Fruit fly (Drosophila melanogaster) whole organism, embryonic: ENCODE measurements around the gene Rnb.

Experiments used
- C15 ChIP-seq: fragments of 200-800 bp; sonication (Bioruptor generic); IDR thresholded peaks from 3 replicates; pipeline ENCODE4 v1.3.6; 2022; ENCODE audit warnings: missing biosample characterization, missing genetic modification characterization
- CG15479 ChIP-seq: fragments of 200-800 bp; sonication (Bioruptor generic); optimal IDR thresholded peaks from 3 replicates; lab custom pipeline; 2019; ENCODE audit warnings: missing biosample characterization, mild to moderate bottlenecking, missing genetic modification characterization, moderate library complexity
- CG15601 ChIP-seq: fragments of 200-800 bp; sonication (Bioruptor generic); optimal IDR thresholded peaks from 3 replicates; lab custom pipeline; 2019; ENCODE audit warnings: missing biosample characterization, mild to moderate bottlenecking, missing genetic modification characterization, moderate library complexity
- CG15696 ChIP-seq: fragments of 200-800 bp; sonication (Bioruptor generic); optimal IDR thresholded peaks from 2 replicates; lab custom pipeline; 2019; ENCODE audit warnings: missing biosample characterization, mild to moderate bottlenecking, missing genetic modification characterization, moderate library complexity
- CG1832 ChIP-seq: fragments of 200-800 bp; sonication (Bioruptor generic); optimal IDR thresholded peaks from 2 replicates; lab custom pipeline; 2017; ENCODE audit warnings: missing biosample characterization, mild to moderate bottlenecking, missing genetic modification characterization, inconsistent platforms
- CG3838 ChIP-seq: fragments of 200-800 bp; sonication (Bioruptor generic); optimal IDR thresholded peaks from 3 replicates; lab custom pipeline; 2016; ENCODE audit warnings: missing biosample characterization, missing genetic modification characterization
- CG6791 ChIP-seq: fragments of 200-800 bp; sonication (Bioruptor generic); IDR thresholded peaks from 3 replicates; pipeline ENCODE4 v1.3.6; 2022; ENCODE audit warnings: missing biosample characterization, missing genetic modification characterization; ENCODE audit not compliant: partially characterized antibody
- CG7372 ChIP-seq: fragments of 200-800 bp; sonication (Bioruptor generic); IDR thresholded peaks from 2 replicates; pipeline ENCODE4 v1.3.6; 2022; ENCODE audit warnings: missing biosample characterization, missing genetic modification characterization
- CG7745 ChIP-seq: fragments of 200-800 bp; sonication (Bioruptor generic); optimal IDR thresholded peaks from 2 replicates; lab custom pipeline; 2018; ENCODE audit warnings: missing biosample characterization, mild to moderate bottlenecking, missing genetic modification characterization, moderate library complexity
- CG8478 ChIP-seq: fragments of >200 bp; optimal IDR thresholded peaks from 2 replicates; lab custom pipeline; 2018
- Fer1 ChIP-seq: fragments of 200-800 bp; sonication (Bioruptor generic); optimal IDR thresholded peaks from 2 replicates; lab custom pipeline; 2017; ENCODE audit warnings: missing biosample characterization, mild to moderate bottlenecking, missing genetic modification characterization
- HmgZ ChIP-seq: fragments of 200-800 bp; sonication (Bioruptor generic); optimal IDR thresholded peaks from 2 replicates; lab custom pipeline; 2018; ENCODE audit warnings: missing biosample characterization, mild to moderate bottlenecking, missing genetic modification characterization
- Kr ChIP-seq: fragments of 200-800 bp; sonication (Bioruptor generic); optimal IDR thresholded peaks from 2 replicates; lab custom pipeline; 2017; ENCODE audit warnings: missing biosample characterization, mild to moderate bottlenecking, missing genetic modification characterization
- NFAT ChIP-seq: fragments of 200-800 bp; sonication (Bioruptor generic); IDR thresholded peaks from 2 replicates; pipeline ENCODE4 v1.3.6; 2022; ENCODE audit warnings: missing biosample characterization, missing genetic modification characterization
- Nf-YC ChIP-seq: fragments of 200-800 bp; optimal IDR thresholded peaks from 3 replicates; lab custom pipeline; 2019; ENCODE audit warnings: missing biosample characterization, mild to moderate bottlenecking, missing genetic modification characterization, moderate library complexity
- PHDP ChIP-seq: fragments of 200-800 bp; sonication (Bioruptor generic); optimal IDR thresholded peaks from 3 replicates; lab custom pipeline; 2018; ENCODE audit warnings: missing biosample characterization, mild to moderate bottlenecking, missing genetic modification characterization, moderate library complexity
- Pdp1 ChIP-seq, 2 experiments: fragments of 200-800 bp; sonication (Bioruptor generic); optimal IDR thresholded peaks; 3 replicates each; lab custom pipeline; 2016; ENCODE audit warnings: missing biosample characterization in 2 of 2, missing genetic modification characterization in 2 of 2, mild to moderate bottlenecking in 1 of 2, moderate library complexity in 1 of 2
- Rfx ChIP-seq: fragments of 200-800 bp; sonication (Bioruptor generic); IDR thresholded peaks from 2 replicates; pipeline ENCODE4 v1.3.6; 2022; ENCODE audit warnings: missing biosample characterization, missing genetic modification characterization
- Scr ChIP-seq: fragments of 200-800 bp; sonication (Bioruptor generic); IDR thresholded peaks from 2 replicates; pipeline ENCODE4 v1.3.6; 2022; ENCODE audit warnings: missing biosample characterization, missing genetic modification characterization; ENCODE audit not compliant: partially characterized antibody
- Trl ChIP-seq, 3 experiments: fragments of >200 bp in 2 of 3; fragments of 200-800 bp in 1 of 3; sonication (Bioruptor generic) in 1 of 3; optimal IDR thresholded peaks; 2 replicates in 1 of 3; 3 replicates in 2 of 3; lab custom pipeline; 2016 to 2017; ENCODE audit warnings: missing biosample characterization in 1 of 3, missing genetic modification characterization in 1 of 3
- Usf ChIP-seq: fragments of 200-800 bp; sonication (Bioruptor generic); optimal IDR thresholded peaks from 2 replicates; lab custom pipeline; 2017; ENCODE audit warnings: missing genotype, missing biosample characterization, missing genetic modification characterization
- ac ChIP-seq: fragments of 200-800 bp; sonication (Bioruptor generic); optimal IDR thresholded peaks from 3 replicates; lab custom pipeline; 2017; ENCODE audit warnings: missing biosample characterization, mild to moderate bottlenecking, missing genetic modification characterization
- al ChIP-seq: fragments of 200-800 bp; sonication (Bioruptor generic); IDR thresholded peaks from 2 replicates; pipeline ENCODE4 v1.3.6; 2022; ENCODE audit warnings: missing biosample characterization, missing genetic modification characterization
- bsh ChIP-seq, 2 experiments: fragments of 200-800 bp; sonication (Bioruptor generic); optimal IDR thresholded peaks; 2 replicates each; lab custom pipeline; 2017 to 2018; ENCODE audit warnings: mild to moderate bottlenecking in 2 of 2, missing biosample characterization in 2 of 2, missing genetic modification characterization in 2 of 2, moderate library complexity in 1 of 2
- crol ChIP-seq: fragments of 200-800 bp; sonication (Bioruptor generic); IDR thresholded peaks from 2 replicates; pipeline ENCODE4 v1.3.6; 2022; ENCODE audit warnings: missing biosample characterization, missing genetic modification characterization
- exex ChIP-seq: fragments of 200-800 bp; sonication (Bioruptor generic); optimal IDR thresholded peaks from 4 replicates; lab custom pipeline; 2018; ENCODE audit warnings: missing biosample characterization, mild to moderate bottlenecking, missing genetic modification characterization, moderate library complexity
- ftz-f1 ChIP-seq: fragments of 200-800 bp; sonication (Bioruptor generic); optimal IDR thresholded peaks from 2 replicates; lab custom pipeline; 2016; ENCODE audit warnings: missing biosample characterization, missing genetic modification characterization
- grn ChIP-seq: fragments of 200-800 bp; sonication (Bioruptor generic); optimal IDR thresholded peaks from 3 replicates; lab custom pipeline; 2017; ENCODE audit warnings: missing biosample characterization, missing genetic modification characterization
- kah ChIP-seq: fragments of 200-800 bp; sonication (Bioruptor generic); optimal IDR thresholded peaks from 2 replicates; lab custom pipeline; 2018; ENCODE audit warnings: missing biosample characterization, mild to moderate bottlenecking, missing genetic modification characterization
- pan ChIP-seq, 4 experiments: fragments of >200 bp in 3 of 4; fragments of 200-800 bp in 1 of 4; sonication (Bioruptor generic) in 1 of 4; optimal IDR thresholded peaks in 3 of 4; IDR thresholded peaks in 1 of 4; 2 replicates each; pipeline versions ENCODE4 v1.3.6 to Lab custom; 2017 to 2022; ENCODE audit warnings: missing biosample characterization in 2 of 4, missing genetic modification characterization in 2 of 4, mixed read lengths in 1 of 4
- salm ChIP-seq: fragments of 200-800 bp; sonication (Bioruptor generic); optimal IDR thresholded peaks from 2 replicates; lab custom pipeline; 2018; ENCODE audit warnings: missing biosample characterization, mild to moderate bottlenecking, missing genetic modification characterization
- sd ChIP-seq: fragments of 200-800 bp; sonication (Bioruptor generic); optimal IDR thresholded peaks from 3 replicates; lab custom pipeline; 2018; ENCODE audit warnings: missing biosample characterization, mild to moderate bottlenecking, missing genetic modification characterization, moderate library complexity
- sens ChIP-seq: fragments of 200-800 bp; sonication (Bioruptor generic); peaks from one replicate; lab custom pipeline; 2016; ENCODE audit warnings: missing biosample characterization, missing genetic modification characterization
- usp ChIP-seq: fragments of >200 bp; optimal IDR thresholded peaks from 2 replicates; lab custom pipeline; 2017; ENCODE audit warnings: missing biosample characterization, missing genetic modification characterization
- vvl ChIP-seq: fragments of 200-800 bp; sonication (Bioruptor generic); IDR thresholded peaks from 2 replicates; pipeline ENCODE4 v1.3.6; 2022; ENCODE audit warnings: missing biosample characterization, missing genetic modification characterization
- zen2 ChIP-seq: fragments of 200-800 bp; sonication (Bioruptor generic); IDR thresholded peaks from 3 replicates; pipeline ENCODE4 v1.3.6; 2022; ENCODE audit warnings: missing biosample characterization, missing genetic modification characterization; ENCODE audit not compliant: partially characterized antibody
- zfh2 ChIP-seq: fragments of 200-800 bp; sonication (Bioruptor generic); optimal IDR thresholded peaks from 2 replicates; lab custom pipeline; 2016; ENCODE audit warnings: missing biosample characterization, missing genetic modification characterization

Gene Rnb

dm6 chr3R:29778139-29778984 is 20.8 kb downstream of the Rnb start (continued):
- TF ChIP-seq Kr (no peak), Trl (optimal IDR thresholded peaks at IDR 0.05; lab: Kevin White, UChicago) (peak; percentile 5 to 29), Trl (GFP tag; optimal IDR thresholded peaks at IDR 0.05; lab: Kevin White, UChicago) (no peak), sd (tag; lab: Kevin White, UChicago) (peak; percentile 67), Fer1 (GFP tag; lab: Kevin White, UChicago) (no peak), Nf-YC (tag; lab: Kevin White, UChicago) (peak; percentile 5)

DNA sequence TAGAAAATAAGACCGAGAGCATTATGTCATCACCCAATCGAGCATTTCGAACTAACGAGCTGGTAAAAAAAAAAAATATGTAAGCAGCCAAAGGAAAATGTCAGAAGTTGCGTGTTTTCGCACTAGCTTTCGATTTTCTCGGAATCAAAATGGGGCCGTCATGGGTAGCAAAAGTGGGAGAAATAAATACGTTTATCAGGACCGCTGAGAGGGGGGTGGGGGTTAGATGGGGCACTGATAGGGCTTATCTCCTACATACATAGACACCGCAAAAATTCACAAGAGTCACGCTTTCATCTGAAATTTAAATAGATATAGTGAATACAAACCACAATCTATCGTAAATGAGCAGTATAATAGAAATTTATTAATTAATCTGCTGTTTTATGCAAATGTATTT is 21.9 kb downstream of the Rnb start:
- TF ChIP-seq Pdp1 (GFP tag; optimal IDR thresholded peaks at IDR 0.05; lab: Kevin White, UChicago) (peak in 1 of 2 experiments; percentile 70), ftz-f1 (GFP tag; lab: Kevin White, UChicago) (no peak), vvl (GFP tag; lab: Robert Waterston, UW) (0 out of 2 replicates have a peak, but pooled peaks have one; percentile 6), grn (GFP tag; lab: Kevin White, UChicago) (peak; percentile 52), crol (GFP tag; lab: Robert Waterston, UW) (peak; percentile 65), exex (tag; lab: Kevin White, UChicago) (peak; percentile 33)

DNA sequence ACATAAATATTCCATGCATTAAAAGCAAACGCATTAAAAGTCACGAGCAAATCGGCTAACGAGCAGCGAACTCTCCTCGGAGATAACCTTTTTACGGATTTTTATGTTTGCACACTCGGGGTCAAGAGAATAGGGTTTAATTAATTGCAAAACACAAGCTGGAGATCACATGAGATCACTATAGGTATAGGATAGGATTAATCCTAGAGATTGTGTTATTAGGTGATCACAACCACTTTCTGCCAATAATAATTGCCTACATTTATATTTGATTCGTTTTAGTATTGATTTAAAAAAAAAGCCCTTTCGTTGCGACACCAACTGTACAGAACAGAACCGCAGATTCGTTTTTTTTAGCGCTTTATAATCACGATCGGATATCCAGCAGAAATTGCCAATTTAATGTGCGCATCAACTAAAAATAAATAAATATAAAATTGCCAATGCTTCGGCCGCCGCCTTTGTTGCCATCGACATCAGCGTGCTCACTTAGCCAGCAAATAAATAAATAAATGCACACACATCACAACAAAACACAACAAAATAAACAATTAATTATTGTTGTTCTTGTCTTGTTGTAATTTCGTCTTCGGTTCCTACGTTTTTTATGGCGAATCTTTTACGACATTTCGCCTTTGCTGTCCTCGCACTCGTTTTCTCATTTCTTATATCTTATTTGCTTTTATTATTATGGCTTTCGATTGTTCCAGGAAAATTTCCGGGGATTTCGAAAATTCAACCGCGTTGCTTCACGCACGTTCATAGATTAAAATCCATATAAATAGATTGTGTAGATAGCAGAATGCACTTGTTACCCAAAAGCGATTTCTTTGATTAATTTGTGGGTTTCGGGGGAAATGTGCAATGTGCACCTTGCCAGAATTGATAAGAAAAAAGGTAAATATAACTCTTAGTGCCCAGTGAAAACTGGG is 23.1 kb downstream of the Rnb start:
- TF ChIP-seq salm (no peak), zfh2 (no peak), grn (GFP tag; lab: Kevin White, UChicago) (peak; percentile 7), usp (GFP tag; lab: Kevin White, UChicago) (no peak), al (GFP tag; lab: Robert Waterston, UW) (no peak)

DNA sequence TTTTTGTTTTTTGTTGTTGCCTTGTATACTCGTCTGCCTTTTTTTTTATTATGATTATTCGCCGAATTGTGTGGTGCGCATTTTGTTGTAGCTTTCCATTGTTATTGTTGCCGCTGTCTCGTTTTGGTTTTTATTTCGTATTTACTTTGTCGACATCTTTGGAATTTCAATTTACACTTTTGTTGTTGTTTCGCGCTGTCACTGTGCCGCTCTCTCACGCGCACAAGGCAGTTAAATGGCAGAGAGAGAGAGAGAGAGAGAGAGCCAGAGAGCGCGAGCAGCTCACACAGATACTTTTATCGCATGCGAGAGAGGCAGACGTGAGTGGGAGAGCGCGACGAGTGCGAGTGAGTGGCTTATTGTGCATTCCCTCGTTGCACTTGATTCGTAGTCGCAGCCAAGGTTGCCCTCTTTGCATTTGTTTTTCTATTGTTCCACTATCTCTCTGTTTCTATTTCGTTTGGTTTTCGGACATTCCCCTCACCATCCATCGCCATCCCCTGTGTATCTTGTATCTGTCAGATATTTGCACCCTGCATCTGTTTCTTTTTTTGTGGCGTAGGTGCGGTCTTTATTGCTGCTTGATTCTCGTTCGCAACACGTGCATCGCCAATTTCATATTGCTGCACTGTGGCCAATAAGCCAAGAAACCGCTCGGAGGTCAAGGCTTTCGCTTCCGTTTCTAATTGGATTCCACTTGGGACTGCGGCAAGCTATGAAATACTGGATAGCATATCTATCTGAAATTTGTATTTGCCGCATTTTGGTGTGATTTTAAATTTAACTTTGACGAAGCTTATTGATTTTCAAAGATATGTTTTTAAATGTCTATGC is 24.6 kb downstream of the Rnb start:
- TF ChIP-seq CG8478 (lab: Kevin White, UChicago), result no peak
- TF ChIP-seq CG15479 (GFP tag; lab: Kevin White, UChicago), result peak; percentile 88
- TF ChIP-seq CG15601 (tag; lab: Kevin White, UChicago), result peak; percentile 25
- peak; percentile 8 for TF ChIP-seq CG7745 (tag; lab: Kevin White, UChicago)
- TF ChIP-seq CG7372 (GFP tag; lab: Robert Waterston, UW), result no peak
- peak in 1 of 2 experiments; percentile 9 for TF ChIP-seq bsh (GFP tag; optimal IDR thresholded peaks at IDR 0.05; lab: Kevin White, UChicago)
- TF ChIP-seq HmgZ (tag; lab: Kevin White, UChicago), result no peak
- peak; percentile 43; the same call in 1 of the 2 replicates for TF ChIP-seq Scr (GFP tag; lab: Robert Waterston, UW)
- peak; percentile 83; the same call in 2 of the 3 replicates for TF ChIP-seq zen2 (GFP tag; lab: Robert Waterston, UW)
- no peak for TF ChIP-seq CG3838 (GFP tag; lab: Kevin White, UChicago)
- no peak for TF ChIP-seq pan (optimal IDR thresholded peaks at IDR 0.05; lab: Kevin White, UChicago)
- peak in 1 of 2 experiments; percentile 34 for TF ChIP-seq pan (GFP tag; optimal IDR thresholded peaks at IDR 0.05 in 1 of 2, IDR thresholded peaks at IDR 0.05 in 1 of 2)
- peak; percentile 31 for TF ChIP-seq sens (GFP tag; lab: Kevin White, UChicago)
- TF ChIP-seq CG6791 (GFP tag; lab: Robert Waterston, UW), result peak; percentile 19; the same call in 1 of the 3 replicates
- peak; percentile 20 for TF ChIP-seq kah
- peak; percentile 25; the same call in 1 of the 2 replicates for TF ChIP-seq Rfx
- peak; percentile 100 for TF ChIP-seq Trl (optimal IDR thresholded peaks at IDR 0.05; lab: Kevin White, UChicago)
- TF ChIP-seq Trl (GFP tag; optimal IDR thresholded peaks at IDR 0.05; lab: Kevin White, UChicago), result peak; percentile 65
- TF ChIP-seq Usf (GFP tag; lab: Kevin White, UChicago), result no peak
- TF ChIP-seq CG1832 (GFP tag; lab: Kevin White, UChicago), result peak; percentile 19
- TF ChIP-seq CG15696 (tag; lab: Kevin White, UChicago), result peak; percentile 16
- TF ChIP-seq ac (GFP tag; lab: Kevin White, UChicago), result no peak
- no peak for TF ChIP-seq C15 (GFP tag; lab: Robert Waterston, UW)
- peak; percentile 3; the same call in 1 of the 2 replicates for TF ChIP-seq NFAT
- TF ChIP-seq PHDP (tag; lab: Kevin White, UChicago), result peak; percentile 4
